Fruit fly (Drosophila melanogaster): ENCODE measurements around the gene Tango14.
A peak's percentile ranks its signal among the peaks of the same experiment; 100 is the strongest.

The Tango14 gene

DNA sequence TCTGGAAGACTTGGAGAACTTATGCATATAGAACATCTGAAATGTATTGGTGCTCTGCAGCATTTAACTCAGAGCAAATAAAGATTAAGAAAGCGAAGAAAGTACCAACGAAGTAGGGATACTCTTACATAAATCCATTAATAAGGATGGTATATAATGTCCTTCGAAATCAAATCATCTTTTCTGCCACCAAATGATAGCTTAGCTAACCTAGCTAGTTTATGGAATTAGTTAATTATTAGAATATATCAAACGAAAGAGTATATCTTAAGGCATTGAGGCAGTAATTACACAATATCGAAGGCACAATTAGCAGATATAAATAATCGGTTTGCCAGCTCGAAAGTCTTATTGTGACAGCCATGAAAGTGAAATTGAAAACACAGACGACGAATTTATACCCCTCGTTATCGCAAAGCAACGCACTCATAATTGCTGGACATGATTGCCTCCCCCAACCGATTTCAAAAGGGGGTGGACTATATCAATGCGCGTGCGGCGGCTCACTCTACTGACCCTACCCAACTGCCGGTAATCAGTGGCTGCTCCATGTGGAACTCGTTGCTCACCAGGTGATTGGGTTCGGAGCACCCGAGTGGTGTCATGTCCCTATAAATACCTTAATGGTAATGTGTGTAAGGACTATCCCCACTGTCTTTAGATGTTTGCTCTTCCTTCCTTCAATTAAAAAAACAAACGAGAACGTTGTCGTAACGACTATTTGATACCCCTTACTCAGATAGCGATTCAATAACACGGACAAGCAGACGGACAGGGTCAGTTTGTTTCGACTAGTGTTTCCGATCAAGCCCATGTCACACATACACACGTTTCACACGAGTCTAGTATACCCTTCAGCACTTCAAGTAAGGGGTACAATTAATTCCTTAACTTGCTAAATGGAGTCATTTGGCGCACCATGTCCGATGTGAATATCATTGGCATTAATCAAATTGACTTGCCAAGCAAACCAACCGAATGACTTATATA lies 13.8 kb upstream of the Tango14 start (continued):
- TF ChIP-seq prd (optimal IDR thresholded peaks at IDR 0.05), result no peak
- TF ChIP-seq prd (GFP tag; IDR thresholded peaks at IDR 0.05), result peak; percentile 54; the same call in 2 of the 3 replicates
- no peak for TF ChIP-seq eyg (GFP tag; optimal IDR thresholded peaks at IDR 0.05)
- no peak for TF ChIP-seq MTF-1 (GFP tag; optimal IDR thresholded peaks at IDR 0.05; ENCODE audit: borderline replicate concordance)
- TF ChIP-seq Hey (tag; optimal IDR thresholded peaks at IDR 0.05), result no peak
- TF ChIP-seq ci (GFP tag; IDR thresholded peaks at IDR 0.05), result peak; percentile 69; the same call in 2 of the 3 replicates
- peak; percentile 51; the same call in 1 of the 3 replicates for TF ChIP-seq zfh1 (GFP tag; IDR thresholded peaks at IDR 0.05)
- TF ChIP-seq ato (GFP tag; IDR thresholded peaks at IDR 0.05; ENCODE audit: partially characterized antibody), result no peak
- no peak for TF ChIP-seq CG7963 (GFP tag; IDR thresholded peaks at IDR 0.05; ENCODE audit: partially characterized antibody)
- TF ChIP-seq CG17802 (tag; optimal IDR thresholded peaks at IDR 0.05), result peak; percentile 7
- TF ChIP-seq CG6254 (GFP tag; optimal IDR thresholded peaks at IDR 0.05), result peak; percentile 21
- no peak for TF ChIP-seq GATAe (GFP tag; conservative IDR thresholded peaks at IDR 0.05)
- TF ChIP-seq Myb (GFP tag; optimal IDR thresholded peaks at IDR 0.05), result peak; percentile 5
- no peak for TF ChIP-seq Dfd (GFP tag; optimal IDR thresholded peaks at IDR 0.05)
- peak; percentile 73 for TF ChIP-seq lab (GFP tag; optimal IDR thresholded peaks at IDR 0.05)
- TF ChIP-seq Jarid2 (GFP tag; optimal IDR thresholded peaks at IDR 0.05), result no peak
- no peak for TF ChIP-seq Sox100B (GFP tag; optimal IDR thresholded peaks at IDR 0.05)
- no peak for TF ChIP-seq run (tag; optimal IDR thresholded peaks at IDR 0.05)
- peak; percentile 47 for TF ChIP-seq sisA (GFP tag; IDR thresholded peaks at IDR 0.05)
- TF ChIP-seq Taf1 (GFP tag; IDR thresholded peaks at IDR 0.05), result no peak
- TF ChIP-seq CG17829 (tag; optimal IDR thresholded peaks at IDR 0.05), result peak; percentile 57
- TF ChIP-seq sqz (GFP tag; optimal IDR thresholded peaks at IDR 0.05), result no peak
- no peak for TF ChIP-seq TFAM (GFP tag; optimal IDR thresholded peaks at IDR 0.05)
- no peak for TF ChIP-seq Dbx (GFP tag; IDR thresholded peaks at IDR 0.05)
- TF ChIP-seq CG2202 (tag; optimal IDR thresholded peaks at IDR 0.05), result peak; percentile 51
- no peak for TF ChIP-seq Bdp1 (GFP tag; optimal IDR thresholded peaks at IDR 0.05)
- no peak for TF ChIP-seq da (GFP tag; optimal IDR thresholded peaks at IDR 0.05)
- no peak for TF ChIP-seq CG17912 (GFP tag; optimal IDR thresholded peaks at IDR 0.05)
- peak; percentile 43 for TF ChIP-seq CG1233 (GFP tag; optimal IDR thresholded peaks at IDR 0.05)
- TF ChIP-seq ab (GFP tag; optimal IDR thresholded peaks at IDR 0.05), result no peak
- peak; percentile 55 for TF ChIP-seq CG4424 (GFP tag; optimal IDR thresholded peaks at IDR 0.05)
- TF ChIP-seq CG31441 (GFP tag; IDR thresholded peaks at IDR 0.05), result peak; percentile 47
- no peak for TF ChIP-seq bigmax (GFP tag; optimal IDR thresholded peaks at IDR 0.05)
- no peak for TF ChIP-seq CG9215 (GFP tag; IDR thresholded peaks at IDR 0.05)
- no peak for TF ChIP-seq yki (optimal IDR thresholded peaks at IDR 0.05)
- no peak for TF ChIP-seq CG11085 (GFP tag; IDR thresholded peaks at IDR 0.05)
- TF ChIP-seq CG11398 (GFP tag; optimal IDR thresholded peaks at IDR 0.05), result no peak
- no peak for TF ChIP-seq H2.0 (GFP tag; IDR thresholded peaks at IDR 0.05)
- peak; percentile 36 for TF ChIP-seq bab2 (GFP tag; optimal IDR thresholded peaks at IDR 0.05)
- peak; percentile 81 for TF ChIP-seq CG2678 (tag; optimal IDR thresholded peaks at IDR 0.05)
- no peak for TF ChIP-seq MESR4 (GFP tag; optimal IDR thresholded peaks at IDR 0.05)
- peak; percentile 15 for TF ChIP-seq Max (GFP tag; optimal IDR thresholded peaks at IDR 0.05)
- TF ChIP-seq hb (GFP tag; IDR thresholded peaks at IDR 0.05; ENCODE audit: partially characterized antibody), result no peak
- TF ChIP-seq ttk (GFP tag; IDR thresholded peaks at IDR 0.05), result no peak
- peak; percentile 10 for TF ChIP-seq pum (GFP tag; optimal IDR thresholded peaks at IDR 0.05)
- TF ChIP-seq CG9876 (GFP tag; optimal IDR thresholded peaks at IDR 0.05), result no peak
- TF ChIP-seq D19A (tag; optimal IDR thresholded peaks at IDR 0.05), result peak; percentile 98
- TF ChIP-seq Rfx (GFP tag; IDR thresholded peaks at IDR 0.05), result peak; percentile 23; the same call in 1 of the 2 replicates
- TF ChIP-seq ewg (GFP tag; optimal IDR thresholded peaks at IDR 0.05), result peak; percentile 35
